Worm (Caenorhabditis elegans) whole organism, L1 larva: ENCODE data around the gene gst-38.
A peak's percentile ranks its signal among the peaks of the same experiment; 100 is the strongest.

ENCODE experiments used
- aha-1 ChIP-seq: fragments of 150-350 bp; optimal IDR thresholded peaks from 2 replicates; lab custom pipeline; 2014; ENCODE audit warnings: missing biosample characterization, missing genetic modification characterization
- alr-1 ChIP-seq: fragments of 200-800 bp; sonication (Bioruptor generic); optimal IDR thresholded peaks from 2 replicates; lab custom pipeline; 2018; ENCODE audit warnings: borderline replicate concordance, mild to moderate bottlenecking, missing genetic modification characterization, missing compliant biosample characterization
- aly-2 ChIP-seq: fragments of 150-350 bp; optimal IDR thresholded peaks from 2 replicates; lab custom pipeline; 2014; ENCODE audit warnings: missing biosample characterization, missing genetic modification characterization
- ama-1 ChIP-seq: fragments of 150-350 bp; optimal IDR thresholded peaks from 2 replicates; lab custom pipeline; 2014
- blmp-1 ChIP-seq: fragments of 150-350 bp; optimal IDR thresholded peaks from 2 replicates; lab custom pipeline; 2014; ENCODE audit warnings: missing biosample characterization, missing genetic modification characterization
- ceh-82 ChIP-seq, 3 experiments: fragments of 150-350 bp in 1 of 3; sonication (generic microtip) in 2 of 3; optimal IDR thresholded peaks; 2 replicates each; lab custom pipeline; 2014 to 2017; ENCODE audit warnings: missing biosample characterization in 3 of 3, missing genetic modification characterization in 3 of 3
- ceh-88 ChIP-seq: fragments of 200-800 bp; sonication (Bioruptor generic); IDR thresholded peaks from 2 replicates; pipeline ENCODE4 v1.3.6; 2022; ENCODE audit warnings: missing genetic modification characterization, missing compliant biosample characterization
- ces-1 ChIP-seq: fragments of 150-350 bp; optimal IDR thresholded peaks from 2 replicates; lab custom pipeline; 2014; ENCODE audit warnings: missing biosample characterization, missing genetic modification reagents, missing genetic modification characterization
- dsc-1 ChIP-seq: sonication (generic microtip); optimal IDR thresholded peaks from 2 replicates; lab custom pipeline; 2016; ENCODE audit warnings: mild to moderate bottlenecking, missing genetic modification characterization, missing compliant biosample characterization
- egl-13 ChIP-seq: sonication (generic microtip); optimal IDR thresholded peaks from 2 replicates; lab custom pipeline; 2016; ENCODE audit warnings: missing genotype, missing genetic modification reagents, missing genetic modification characterization, missing compliant biosample characterization
- elt-2 ChIP-seq: sonication (generic microtip); optimal IDR thresholded peaks from 2 replicates; lab custom pipeline; 2016; ENCODE audit warnings: missing genetic modification characterization, mild to moderate bottlenecking, inconsistent platforms, missing compliant biosample characterization, missing genetic modification reagents
- elt-3 ChIP-seq, 6 experiments: fragments of 150-350 bp in 1 of 6; sonication (generic microtip); optimal IDR thresholded peaks; 2 replicates each; lab custom pipeline; 2017 to 2018; ENCODE audit warnings: missing biosample characterization in 6 of 6, missing genetic modification characterization in 6 of 6, inconsistent platforms in 1 of 6
- fkh-10 ChIP-seq: sonication (generic microtip); optimal IDR thresholded peaks from 2 replicates; lab custom pipeline; 2017; ENCODE audit warnings: missing biosample characterization, missing genetic modification reagents, missing genetic modification characterization
- fkh-8 ChIP-seq: sonication (generic microtip); optimal IDR thresholded peaks from 2 replicates; lab custom pipeline; 2016; ENCODE audit warnings: mild to moderate bottlenecking, missing genetic modification characterization, missing compliant biosample characterization
- grh-1 ChIP-seq: fragments of 200-800 bp; sonication (Bioruptor generic); IDR thresholded peaks from 2 replicates; pipeline ENCODE4 v1.3.6; 2022; ENCODE audit warnings: missing genetic modification reagents, missing genetic modification characterization, missing compliant biosample characterization
- hlh-4 ChIP-seq: sonication (generic microtip); optimal IDR thresholded peaks from 2 replicates; lab custom pipeline; 2016; ENCODE audit warnings: mild to moderate bottlenecking, missing genetic modification characterization, missing compliant biosample characterization
- lin-14 ChIP-seq: fragments of 200-800 bp; sonication (Bioruptor generic); optimal IDR thresholded peaks from 2 replicates; lab custom pipeline; 2018; ENCODE audit warnings: mild to moderate bottlenecking, missing genetic modification characterization, moderate library complexity, missing compliant biosample characterization
- lin-15B ChIP-seq: fragments of 150-350 bp; sonication (generic microtip); optimal IDR thresholded peaks from 3 replicates; lab custom pipeline; 2014; ENCODE audit warnings: missing biosample characterization, missing genetic modification characterization
- lin-35 ChIP-seq, 2 experiments: fragments of 150-350 bp; optimal IDR thresholded peaks; 2 replicates each; lab custom pipeline; 2014; ENCODE audit warnings: missing biosample characterization in 2 of 2, missing genetic modification characterization in 2 of 2, missing genetic modification reagents in 2 of 2
- lin-39 ChIP-seq: fragments of 150-350 bp; optimal IDR thresholded peaks from 2 replicates; lab custom pipeline; 2014; ENCODE audit warnings: missing biosample characterization, missing genetic modification reagents, missing genetic modification characterization
- lir-3 ChIP-seq: sonication (generic microtip); optimal IDR thresholded peaks from 2 replicates; lab custom pipeline; 2016; ENCODE audit warnings: mild to moderate bottlenecking, missing genetic modification characterization, moderate library complexity, missing compliant biosample characterization; ENCODE audit not compliant: poor library complexity
- mef-2 ChIP-seq: fragments of 150-350 bp; optimal IDR thresholded peaks from 2 replicates; lab custom pipeline; 2014; ENCODE audit warnings: missing biosample characterization, missing genetic modification characterization
- mep-1 ChIP-seq: fragments of 150-350 bp; optimal IDR thresholded peaks from 2 replicates; lab custom pipeline; 2014; ENCODE audit warnings: missing biosample characterization, missing genetic modification characterization
- nhr-11 ChIP-seq: fragments of 150-350 bp; optimal IDR thresholded peaks from 2 replicates; lab custom pipeline; 2014; ENCODE audit warnings: missing biosample characterization, missing genetic modification characterization
- nhr-12 ChIP-seq: sonication (generic microtip); optimal IDR thresholded peaks from 2 replicates; lab custom pipeline; 2017; ENCODE audit warnings: missing biosample characterization, missing genetic modification characterization
- nhr-237 ChIP-seq: fragments of 150-350 bp; optimal IDR thresholded peaks from 2 replicates; lab custom pipeline; 2014; ENCODE audit warnings: missing biosample characterization, missing genetic modification characterization
- nhr-28 ChIP-seq: fragments of 150-350 bp; optimal IDR thresholded peaks from 2 replicates; lab custom pipeline; 2014; ENCODE audit warnings: missing biosample characterization, missing genetic modification characterization
- nhr-84 ChIP-seq: sonication (generic microtip); optimal IDR thresholded peaks from 2 replicates; lab custom pipeline; 2017; ENCODE audit warnings: missing biosample characterization, missing genetic modification characterization
- pag-3 ChIP-seq: sonication (generic microtip); optimal IDR thresholded peaks from 2 replicates; lab custom pipeline; 2017; ENCODE audit warnings: missing genetic modification characterization, mild to moderate bottlenecking, missing compliant biosample characterization, antibody characterized with exemption, borderline replicate concordance; ENCODE audit not compliant: insufficient read depth
- pax-3 ChIP-seq: fragments of 200-800 bp; sonication (Bioruptor generic); optimal IDR thresholded peaks from 2 replicates; lab custom pipeline; 2018; ENCODE audit warnings: mild to moderate bottlenecking, missing genetic modification characterization, moderate library complexity, missing compliant biosample characterization
- snpc-4 ChIP-seq: fragments of 150-350 bp; optimal IDR thresholded peaks from 2 replicates; lab custom pipeline; 2014; ENCODE audit warnings: missing biosample characterization, missing genetic modification characterization
- unc-30 ChIP-seq: sonication (generic microtip); optimal IDR thresholded peaks from 2 replicates; lab custom pipeline; 2017; ENCODE audit warnings: missing biosample characterization, missing genetic modification characterization
- unc-98 ChIP-seq: fragments of 200-800 bp; sonication (Bioruptor generic); IDR thresholded peaks from 2 replicates; pipeline ENCODE4 v1.3.6; 2022; ENCODE audit warnings: missing genetic modification characterization, missing compliant biosample characterization
- vab-15 ChIP-seq: sonication (generic microtip); optimal IDR thresholded peaks from 2 replicates; lab custom pipeline; 2017; ENCODE audit warnings: missing genotype, mild to moderate bottlenecking, missing genetic modification characterization, missing compliant biosample characterization
- zag-1 ChIP-seq: fragments of 150-350 bp; optimal IDR thresholded peaks from 2 replicates; lab custom pipeline; 2014; ENCODE audit warnings: missing biosample characterization, missing genetic modification characterization
- ztf-11 ChIP-seq, 2 experiments: sonication (generic microtip); optimal IDR thresholded peaks; 2 replicates each; lab custom pipeline; 2016 to 2017; ENCODE audit warnings: missing genetic modification characterization in 2 of 2, missing biosample characterization in 1 of 2, missing compliant biosample characterization in 1 of 2
- ztf-4 ChIP-seq: fragments of 150-350 bp; optimal IDR thresholded peaks from 2 replicates; lab custom pipeline; 2014; ENCODE audit warnings: missing biosample characterization, missing genetic modification characterization

The gst-38 gene

ce11 chrV:15897696-15898095, 18.2 kb downstream of the gst-38 start, which contains the start of gene str-60:
Gene str-60, plus strand, starts transcription at chrV:15897996.
- no peak for TF ChIP-seq zag-1 (tag; lab: Kevin White, UChicago)
- TF ChIP-seq ztf-11 (tag; optimal IDR thresholded peaks at IDR 0.05; lab: Kevin White, UChicago): no peak
- no peak for TF ChIP-seq aha-1 (tag; lab: Kevin White, UChicago)

- TF ChIP-seq nhr-237 (tag; lab: Kevin White, UChicago) (no peak), unc-30 (tag; lab: Kevin White, UChicago) (no peak), dsc-1 (tag; lab: Kevin White, UChicago) (no peak), egl-13 (no peak), ceh-82 (tag; optimal IDR thresholded peaks at IDR 0.05; lab: Kevin White, UChicago) (no peak), elt-3 (tag; optimal IDR thresholded peaks at IDR 0.05; lab: Kevin White, UChicago) (no peak), alr-1 (tag; lab: Kevin White, UChicago) (no peak), mef-2 (no peak), lin-15B (tag; lab: Kevin White, UChicago) (no peak), lir-3 (no peak), aly-2 (tag; lab: Kevin White, UChicago) (no peak), ces-1 (GFP tag; lab: Kevin White, UChicago) (no peak), unc-98 (GFP tag; lab: Robert Waterston, UW) (no peak), nhr-12 (tag; lab: Kevin White, UChicago) (no peak), nhr-84 (tag; lab: Kevin White, UChicago) (no peak), hlh-4 (tag; lab: Kevin White, UChicago) (no peak), nhr-28 (tag; lab: Kevin White, UChicago) (no peak), pax-3 (no peak), blmp-1 (tag; lab: Kevin White, UChicago) (no peak)
These were observed 19.2 kb downstream of the gst-38 start, which contains the start of gene nhr-213 for ce11 chrV:15896671-15897070. Gene nhr-213, minus strand, starts transcription at chrV:15896771.

- TF ChIP-seq nhr-11 (no peak), unc-98 (GFP tag; lab: Robert Waterston, UW) (no peak)
These were observed 23.2 kb downstream of the gst-38 start, which contains the start of gene T06C12.11 for ce11 chrV:15892696-15893095. Gene T06C12.11, plus strand, starts transcription at chrV:15892996.

ce11 chrV:15891761-15892160, 24.1 kb downstream of the gst-38 start, which contains the start of gene T06C12.12:
Gene T06C12.12, plus strand, starts transcription at chrV:15892061.
- TF ChIP-seq pax-3 (no peak), unc-30 (tag; lab: Kevin White, UChicago) (no peak)

- TF ChIP-seq nhr-28 (tag; lab: Kevin White, UChicago): no peak
- no peak for TF ChIP-seq grh-1 (GFP tag; lab: Robert Waterston, UW)
- TF ChIP-seq vab-15 (tag; lab: Kevin White, UChicago): no peak
- no peak for TF ChIP-seq pag-3 (tag; lab: Kevin White, UChicago)
- peak in 1 of 2 experiments; percentile 27 for TF ChIP-seq lin-35 (GFP tag; optimal IDR thresholded peaks at IDR 0.05; lab: Kevin White, UChicago)
- TF ChIP-seq fkh-8 (tag; lab: Kevin White, UChicago): peak; percentile 10
- peak; percentile 57 for TF ChIP-seq elt-2 (tag; lab: Kevin White, UChicago)
- no peak for TF ChIP-seq elt-3 (tag; optimal IDR thresholded peaks at IDR 0.05; lab: Kevin White, UChicago)
- TF ChIP-seq snpc-4 (tag; lab: Kevin White, UChicago): no peak
- TF ChIP-seq ztf-4: no peak
- TF ChIP-seq lin-14 (GFP tag; lab: Kevin White, UChicago): peak; percentile 23
- no peak for TF ChIP-seq nhr-11
- TF ChIP-seq mep-1 (tag; lab: Kevin White, UChicago): no peak
- no peak for TF ChIP-seq ceh-88 (GFP tag; lab: Robert Waterston, UW)
- no peak for TF ChIP-seq lin-39 (tag; lab: Kevin White, UChicago)
- TF ChIP-seq mef-2: no peak
- TF ChIP-seq ama-1 (lab: Kevin White, UChicago): no peak
- TF ChIP-seq fkh-10 (GFP tag; lab: Kevin White, UChicago): no peak
- TF ChIP-seq nhr-237 (tag; lab: Kevin White, UChicago): no peak
These were observed 24.6 kb downstream of the gst-38 start for ce11 chrV:15891279-15891678.
